Worm (Caenorhabditis elegans) whole organism, L1 larva: ENCODE data around the gene K07H8.12.

Experiments
- C04F5.9 ChIP-seq: sonication (generic microtip); optimal IDR thresholded peaks from 2 replicates; lab custom pipeline; 2016; ENCODE audit warnings: missing genetic modification characterization, missing compliant biosample characterization
- blmp-1 ChIP-seq: fragments of 150-350 bp; optimal IDR thresholded peaks from 2 replicates; lab custom pipeline; 2014; ENCODE audit warnings: missing biosample characterization, missing genetic modification characterization
- ceh-8 ChIP-seq: fragments of 200-800 bp; sonication (Bioruptor generic); optimal IDR thresholded peaks from 2 replicates; lab custom pipeline; 2018; ENCODE audit warnings: mild to moderate bottlenecking, missing genetic modification characterization, moderate library complexity, missing compliant biosample characterization
- ceh-88 ChIP-seq: fragments of 200-800 bp; sonication (Bioruptor generic); IDR thresholded peaks from 2 replicates; pipeline ENCODE4 v1.3.6; 2022; ENCODE audit warnings: missing genetic modification characterization, missing compliant biosample characterization
- ces-1 ChIP-seq: fragments of 150-350 bp; optimal IDR thresholded peaks from 2 replicates; lab custom pipeline; 2014; ENCODE audit warnings: missing biosample characterization, missing genetic modification reagents, missing genetic modification characterization
- efl-1 ChIP-seq, 4 experiments: fragments of 150-350 bp; optimal IDR thresholded peaks in 3 of 4; peaks in 1 of 4; 1 replicate in 1 of 4; 2 replicates in 3 of 4; lab custom pipeline; 2014; ENCODE audit warnings: missing biosample characterization in 2 of 4, missing genetic modification characterization in 2 of 4, missing genetic modification reagents in 2 of 4
- egl-27 ChIP-seq, 2 experiments: fragments of 150-350 bp in 1 of 2; sonication (generic microtip); optimal IDR thresholded peaks; 3 replicates each; lab custom pipeline; 2017 to 2018; ENCODE audit warnings: missing biosample characterization in 2 of 2, missing genetic modification characterization in 2 of 2, missing genetic modification reagents in 2 of 2
- elt-3 ChIP-seq, 6 experiments: fragments of 150-350 bp in 1 of 6; sonication (generic microtip); optimal IDR thresholded peaks; 2 replicates each; lab custom pipeline; 2017 to 2018; ENCODE audit warnings: missing biosample characterization in 6 of 6, missing genetic modification characterization in 6 of 6, inconsistent platforms in 1 of 6
- ets-5 ChIP-seq: fragments of 200-800 bp; sonication (Bioruptor generic); IDR thresholded peaks from 2 replicates; pipeline ENCODE4 v1.3.6; 2022; ENCODE audit warnings: missing genetic modification characterization, missing compliant biosample characterization
- fkh-8 ChIP-seq: sonication (generic microtip); optimal IDR thresholded peaks from 2 replicates; lab custom pipeline; 2016; ENCODE audit warnings: mild to moderate bottlenecking, missing genetic modification characterization, missing compliant biosample characterization
- fos-1 ChIP-seq: fragments of 150-350 bp; optimal IDR thresholded peaks from 2 replicates; lab custom pipeline; 2014; ENCODE audit warnings: missing biosample characterization, missing genetic modification characterization
- grh-1 ChIP-seq: fragments of 200-800 bp; sonication (Bioruptor generic); IDR thresholded peaks from 2 replicates; pipeline ENCODE4 v1.3.6; 2022; ENCODE audit warnings: missing genetic modification reagents, missing genetic modification characterization, missing compliant biosample characterization
- hlh-4 ChIP-seq: sonication (generic microtip); optimal IDR thresholded peaks from 2 replicates; lab custom pipeline; 2016; ENCODE audit warnings: mild to moderate bottlenecking, missing genetic modification characterization, missing compliant biosample characterization
- lin-14 ChIP-seq: fragments of 200-800 bp; sonication (Bioruptor generic); optimal IDR thresholded peaks from 2 replicates; lab custom pipeline; 2018; ENCODE audit warnings: mild to moderate bottlenecking, missing genetic modification characterization, moderate library complexity, missing compliant biosample characterization
- lin-15B ChIP-seq: fragments of 150-350 bp; sonication (generic microtip); optimal IDR thresholded peaks from 3 replicates; lab custom pipeline; 2014; ENCODE audit warnings: missing biosample characterization, missing genetic modification characterization
- lin-35 ChIP-seq, 2 experiments: fragments of 150-350 bp; optimal IDR thresholded peaks; 2 replicates each; lab custom pipeline; 2014; ENCODE audit warnings: missing biosample characterization in 2 of 2, missing genetic modification characterization in 2 of 2, missing genetic modification reagents in 2 of 2
- lin-39 ChIP-seq: fragments of 150-350 bp; optimal IDR thresholded peaks from 2 replicates; lab custom pipeline; 2014; ENCODE audit warnings: missing biosample characterization, missing genetic modification reagents, missing genetic modification characterization
- mab-9 ChIP-seq: fragments of 200-800 bp; sonication (Bioruptor generic); IDR thresholded peaks from 2 replicates; pipeline ENCODE4 v1.3.6; 2022; ENCODE audit warnings: missing genetic modification reagents, missing genetic modification characterization, missing compliant biosample characterization
- mdl-1 ChIP-seq, 2 experiments: fragments of 150-350 bp; optimal IDR thresholded peaks; 2 replicates each; lab custom pipeline; 2014 to 2017; ENCODE audit warnings: missing biosample characterization in 2 of 2, missing genetic modification characterization in 2 of 2, inconsistent platforms in 1 of 2
- nhr-11 ChIP-seq: fragments of 150-350 bp; optimal IDR thresholded peaks from 2 replicates; lab custom pipeline; 2014; ENCODE audit warnings: missing biosample characterization, missing genetic modification characterization
- nhr-12 ChIP-seq: sonication (generic microtip); optimal IDR thresholded peaks from 2 replicates; lab custom pipeline; 2017; ENCODE audit warnings: missing biosample characterization, missing genetic modification characterization
- nhr-77 ChIP-seq: fragments of 150-350 bp; optimal IDR thresholded peaks from 2 replicates; lab custom pipeline; 2014; ENCODE audit warnings: missing biosample characterization, missing genetic modification characterization
- nhr-84 ChIP-seq: sonication (generic microtip); optimal IDR thresholded peaks from 2 replicates; lab custom pipeline; 2017; ENCODE audit warnings: missing biosample characterization, missing genetic modification characterization
- pax-3 ChIP-seq: fragments of 200-800 bp; sonication (Bioruptor generic); optimal IDR thresholded peaks from 2 replicates; lab custom pipeline; 2018; ENCODE audit warnings: mild to moderate bottlenecking, missing genetic modification characterization, moderate library complexity, missing compliant biosample characterization
- pqm-1 ChIP-seq: sonication (generic microtip); optimal IDR thresholded peaks from 3 replicates; lab custom pipeline; 2017; ENCODE audit warnings: missing biosample characterization, missing genetic modification characterization
- rnt-1 ChIP-seq: sonication (generic microtip); optimal IDR thresholded peaks from 2 replicates; lab custom pipeline; 2016; ENCODE audit warnings: mild to moderate bottlenecking, missing genetic modification characterization, moderate library complexity, missing compliant biosample characterization
- snpc-4 ChIP-seq: fragments of 150-350 bp; optimal IDR thresholded peaks from 2 replicates; lab custom pipeline; 2014; ENCODE audit warnings: missing biosample characterization, missing genetic modification characterization
- snu-23 ChIP-seq: sonication (generic microtip); optimal IDR thresholded peaks from 2 replicates; lab custom pipeline; 2016; ENCODE audit warnings: missing genetic modification characterization, missing compliant biosample characterization
- sox-4 ChIP-seq: sonication (generic microtip); optimal IDR thresholded peaks from 2 replicates; lab custom pipeline; 2016; ENCODE audit warnings: missing genetic modification characterization, missing compliant biosample characterization
- sptf-1 ChIP-seq: fragments of 150-350 bp; optimal IDR thresholded peaks from 2 replicates; lab custom pipeline; 2014; ENCODE audit warnings: missing biosample characterization, missing genetic modification characterization
- sup-37 ChIP-seq: fragments of 200-800 bp; sonication (Bioruptor generic); optimal IDR thresholded peaks from 2 replicates; lab custom pipeline; 2018; ENCODE audit warnings: mild to moderate bottlenecking, missing genetic modification characterization, missing compliant biosample characterization
- tbx-2 ChIP-seq: sonication (generic microtip); optimal IDR thresholded peaks from 2 replicates; lab custom pipeline; 2016; ENCODE audit warnings: missing genetic modification characterization, missing compliant biosample characterization
- tlp-1 ChIP-seq: fragments of 150-350 bp; optimal IDR thresholded peaks from 2 replicates; lab custom pipeline; 2014; ENCODE audit warnings: missing biosample characterization, missing genetic modification characterization
- unc-30 ChIP-seq: sonication (generic microtip); optimal IDR thresholded peaks from 2 replicates; lab custom pipeline; 2017; ENCODE audit warnings: missing biosample characterization, missing genetic modification characterization
- unc-62 ChIP-seq: fragments of 150-350 bp; optimal IDR thresholded peaks from 2 replicates; lab custom pipeline; 2014; ENCODE audit warnings: missing biosample characterization, missing genetic modification reagents, missing genetic modification characterization
- vab-15 ChIP-seq: sonication (generic microtip); optimal IDR thresholded peaks from 2 replicates; lab custom pipeline; 2017; ENCODE audit warnings: missing genotype, mild to moderate bottlenecking, missing genetic modification characterization, missing compliant biosample characterization
- zag-1 ChIP-seq: fragments of 150-350 bp; optimal IDR thresholded peaks from 2 replicates; lab custom pipeline; 2014; ENCODE audit warnings: missing biosample characterization, missing genetic modification characterization
- zip-4 ChIP-seq: fragments of 200-800 bp; sonication (Bioruptor generic); optimal IDR thresholded peaks from 2 replicates; lab custom pipeline; 2018; ENCODE audit warnings: mild to moderate bottlenecking, missing genetic modification characterization, moderate library complexity, missing compliant biosample characterization
- ztf-4 ChIP-seq: fragments of 150-350 bp; optimal IDR thresholded peaks from 2 replicates; lab custom pipeline; 2014; ENCODE audit warnings: missing biosample characterization, missing genetic modification characterization

Gene K07H8.12

DNA sequence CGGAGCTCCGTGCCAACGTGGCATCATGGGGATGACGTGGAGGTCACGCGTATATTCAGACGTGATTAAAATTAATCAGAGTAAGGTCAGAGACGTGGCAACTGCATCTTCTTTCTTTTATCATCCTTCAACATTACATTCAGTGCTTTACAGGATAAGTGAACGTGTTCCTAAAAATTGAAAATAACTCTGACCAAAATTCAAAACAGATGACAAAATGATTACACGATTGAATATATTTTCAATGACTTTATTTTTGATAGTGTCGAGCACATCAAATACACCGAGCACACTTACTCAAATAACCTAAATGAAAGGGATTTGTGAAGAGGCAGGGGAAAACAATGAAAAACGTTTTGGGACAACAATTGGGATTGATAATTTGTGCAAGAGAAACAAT is 9.8 kb upstream of the K07H8.12 start, which contains the start of gene K07H8.9:
Gene K07H8.9 (minus strand): TSS at position 125 of the 400 bp plus-strand sequence.
- TF ChIP-seq unc-62 (GFP tag; lab: Kevin White, UChicago) (no peak), mdl-1 (tag; optimal IDR thresholded peaks at IDR 0.05; lab: Kevin White, UChicago) (no peak), nhr-77 (tag; lab: Kevin White, UChicago) (no peak), vab-15 (tag; lab: Kevin White, UChicago) (no peak), fkh-8 (tag; lab: Kevin White, UChicago) (no peak), C04F5.9 (tag; lab: Kevin White, UChicago) (no peak), snpc-4 (tag; lab: Kevin White, UChicago) (no peak), ces-1 (GFP tag; lab: Kevin White, UChicago) (no peak), zag-1 (tag; lab: Kevin White, UChicago) (no peak), lin-39 (tag; lab: Kevin White, UChicago) (no peak), nhr-11 (tag; lab: Kevin White, UChicago) (no peak), nhr-84 (tag; lab: Kevin White, UChicago) (no peak), hlh-4 (no peak), mab-9 (GFP tag; lab: Robert Waterston, UW) (no peak), sup-37 (GFP tag; lab: Kevin White, UChicago) (no peak), rnt-1 (no peak), zip-4 (GFP tag; lab: Kevin White, UChicago) (no peak)

ce11 chrIV:8283214-8283613 is 6.7 kb upstream of the K07H8.12 start:
- TF ChIP-seq ceh-88 (no peak), ets-5 (GFP tag; lab: Robert Waterston, UW) (no peak), ceh-8 (GFP tag; lab: Kevin White, UChicago) (no peak), elt-3 (tag; optimal IDR thresholded peaks at IDR 0.05; lab: Kevin White, UChicago) (no peak), lin-14 (GFP tag; lab: Kevin White, UChicago) (no peak), sptf-1 (no peak), nhr-84 (tag; lab: Kevin White, UChicago) (no peak), pqm-1 (tag; lab: Kevin White, UChicago) (no peak), nhr-77 (tag; lab: Kevin White, UChicago) (no peak), nhr-12 (tag; lab: Kevin White, UChicago) (no peak), fos-1 (no peak), lin-15B (no peak), unc-30 (no peak), blmp-1 (tag; lab: Kevin White, UChicago) (no peak), sox-4 (tag; lab: Kevin White, UChicago) (no peak), ces-1 (GFP tag; lab: Kevin White, UChicago) (no peak)
- TF ChIP-seq, all 84 proteins: peak for 0

- TF ChIP-seq ztf-4 (tag; lab: Kevin White, UChicago) (no peak), lin-15B (no peak), lin-35 (GFP tag; optimal IDR thresholded peaks at IDR 0.05; lab: Kevin White, UChicago) (no peak), tlp-1 (tag; lab: Kevin White, UChicago) (no peak), pax-3 (tag; lab: Kevin White, UChicago) (no peak), egl-27 (tag; optimal IDR thresholded peaks at IDR 0.05; lab: Kevin White, UChicago) (no peak), tbx-2 (no peak), snu-23 (GFP tag; lab: Kevin White, UChicago) (no peak), efl-1 (optimal IDR thresholded peaks at IDR 0.05; lab: Kevin White, UChicago) (no peak), efl-1 (GFP tag; optimal IDR thresholded peaks at IDR 0.05 in 1 of 2; lab: Kevin White, UChicago) (no peak), grh-1 (GFP tag; lab: Robert Waterston, UW) (no peak), unc-62 (GFP tag; lab: Kevin White, UChicago) (no peak)
- TF ChIP-seq, all 84 proteins: peak for 0
These were observed 1.3 kb downstream of the K07H8.12 start, which contains the start of gene K07H8.11 for ce11 chrIV:8275232-8275631. TSS of gene K07H8.11 (minus strand) at chrIV:8275332.
